Worm (Caenorhabditis elegans): Measurements from ENCODE around the gene F17C11.11.

- no peak for TF ChIP-seq dpff-1 (tag; optimal IDR thresholded peaks at IDR 0.05)
- no peak for TF ChIP-seq Y53G8AR.9 (GFP tag; conservative IDR thresholded peaks at IDR 0.05)
Measured at ce11 chrV:10961448-10961870, 22.8 kb upstream of the F17C11.11 start.

All from whole organism, young adult.